Fruit fly (Drosophila melanogaster) whole organism, embryonic: ENCODE measurements around the gene S6KL.
A peak's percentile ranks its signal among the peaks of the same experiment; 100 is the strongest.

Source experiments
- Blimp-1 ChIP-seq: fragments of 200-800 bp; sonication (Bioruptor generic); optimal IDR thresholded peaks from 3 replicates; lab custom pipeline; 2018; ENCODE audit warnings: missing biosample characterization, missing genetic modification characterization, mild to moderate bottlenecking, moderate library complexity, missing genetic modification reagents
- C15 ChIP-seq: fragments of 200-800 bp; sonication (Bioruptor generic); IDR thresholded peaks from 3 replicates; pipeline ENCODE4 v1.3.6; 2022; ENCODE audit warnings: missing biosample characterization, missing genetic modification characterization
- CG10979 ChIP-seq: fragments of 200-800 bp; sonication (Bioruptor generic); optimal IDR thresholded peaks from 2 replicates; lab custom pipeline; 2018; ENCODE audit warnings: missing biosample characterization, mild to moderate bottlenecking, missing genetic modification characterization, moderate library complexity
- CG16863 ChIP-seq: fragments of 200-800 bp; sonication (Bioruptor generic); optimal IDR thresholded peaks from 3 replicates; lab custom pipeline; 2016; ENCODE audit warnings: missing biosample characterization, missing genetic modification characterization
- CG17328 ChIP-seq: fragments of 200-800 bp; sonication (Bioruptor generic); IDR thresholded peaks from 2 replicates; pipeline ENCODE4 v1.3.6; 2022; ENCODE audit warnings: missing biosample characterization, missing genetic modification characterization
- CG17359 ChIP-seq: fragments of 200-800 bp; sonication (Bioruptor generic); optimal IDR thresholded peaks from 3 replicates; lab custom pipeline; 2018; ENCODE audit warnings: missing biosample characterization, mild to moderate bottlenecking, missing genetic modification characterization, moderate library complexity
- CG2199 ChIP-seq: fragments of 200-800 bp; sonication (Bioruptor generic); IDR thresholded peaks from 3 replicates; pipeline ENCODE4 v1.3.6; 2022; ENCODE audit warnings: missing biosample characterization, missing genetic modification characterization
- CG3065 ChIP-seq: fragments of 200-800 bp; sonication (Bioruptor generic); optimal IDR thresholded peaks from 2 replicates; lab custom pipeline; 2016; ENCODE audit warnings: missing biosample characterization, missing genetic modification characterization
- CG33557 ChIP-seq: fragments of 200-800 bp; sonication (Bioruptor generic); optimal IDR thresholded peaks from 2 replicates; lab custom pipeline; 2019; ENCODE audit warnings: missing biosample characterization, mild to moderate bottlenecking, missing genetic modification characterization, moderate library complexity
- CG4282 ChIP-seq: fragments of 200-800 bp; sonication (Bioruptor generic); optimal IDR thresholded peaks from 2 replicates; lab custom pipeline; 2016; ENCODE audit warnings: missing biosample characterization, missing genetic modification characterization
- CG7786 ChIP-seq: fragments of 200-800 bp; sonication (Bioruptor generic); optimal IDR thresholded peaks from 2 replicates; lab custom pipeline; 2016; ENCODE audit warnings: missing biosample characterization, missing genetic modification characterization
- CG8478 ChIP-seq: fragments of >200 bp; optimal IDR thresholded peaks from 2 replicates; lab custom pipeline; 2018
- CTCF ChIP-seq: fragments of 200-800 bp; sonication (Bioruptor generic); optimal IDR thresholded peaks from 2 replicates; lab custom pipeline; 2017; ENCODE audit warnings: missing biosample characterization, mild to moderate bottlenecking, missing genetic modification characterization, moderate library complexity
- Dad ChIP-seq: fragments of 200-800 bp; sonication (Bioruptor generic); optimal IDR thresholded peaks from 3 replicates; lab custom pipeline; 2016; ENCODE audit warnings: missing biosample characterization, missing genetic modification characterization
- Dip2 ChIP-seq: fragments of 200-800 bp; sonication (Bioruptor generic); IDR thresholded peaks from 2 replicates; pipeline ENCODE4 v1.3.6; 2022; ENCODE audit warnings: missing biosample characterization, missing genetic modification characterization
- Drgx ChIP-seq: fragments of 200-800 bp; sonication (Bioruptor generic); IDR thresholded peaks from 2 replicates; pipeline ENCODE4 v1.3.6; 2022; ENCODE audit warnings: missing biosample characterization, missing genetic modification characterization
- Ets65A ChIP-seq: fragments of 200-800 bp; sonication (Bioruptor generic); peaks from one replicate; lab custom pipeline; 2016; ENCODE audit warnings: missing biosample characterization, missing genetic modification characterization
- HmgD ChIP-seq: fragments of 200-800 bp; sonication (Bioruptor generic); optimal IDR thresholded peaks from 3 replicates; lab custom pipeline; 2016; ENCODE audit warnings: missing biosample characterization, missing genetic modification characterization
- Hr78 ChIP-seq, 2 experiments: fragments of 200-800 bp in 1 of 2; fragments of >200 bp in 1 of 2; sonication (Bioruptor generic) in 1 of 2; optimal IDR thresholded peaks; 2 replicates each; lab custom pipeline; 2017 to 2019; ENCODE audit warnings: missing biosample characterization in 2 of 2, missing genetic modification characterization in 2 of 2, mild to moderate bottlenecking in 1 of 2, moderate library complexity in 1 of 2
- Med ChIP-seq: fragments of 200-800 bp; sonication (Bioruptor generic); peaks from one replicate; lab custom pipeline; 2016; ENCODE audit warnings: missing biosample characterization, missing genetic modification characterization, mild to moderate bottlenecking, inconsistent platforms, moderate library complexity
- NC2β ChIP-seq: fragments of 200-800 bp; sonication (Bioruptor generic); optimal IDR thresholded peaks from 2 replicates; lab custom pipeline; 2016; ENCODE audit warnings: missing biosample characterization, missing genetic modification characterization
- Nf-YC ChIP-seq: fragments of 200-800 bp; optimal IDR thresholded peaks from 3 replicates; lab custom pipeline; 2019; ENCODE audit warnings: missing biosample characterization, mild to moderate bottlenecking, missing genetic modification characterization, moderate library complexity
- ara ChIP-seq: fragments of 200-800 bp; sonication (Bioruptor generic); IDR thresholded peaks from 2 replicates; pipeline ENCODE4 v1.3.6; 2022; ENCODE audit warnings: missing biosample characterization, missing genetic modification characterization
- bbx ChIP-seq: fragments of 200-800 bp; sonication (Bioruptor generic); IDR thresholded peaks from 2 replicates; pipeline ENCODE4 v1.3.6; 2022; ENCODE audit warnings: missing biosample characterization, missing genetic modification characterization; ENCODE audit not compliant: partially characterized antibody
- btn ChIP-seq: fragments of 200-800 bp; sonication (Bioruptor generic); optimal IDR thresholded peaks from 2 replicates; lab custom pipeline; 2016; ENCODE audit warnings: missing biosample characterization, missing genetic modification characterization
- cato ChIP-seq: fragments of 200-800 bp; sonication (Bioruptor generic); optimal IDR thresholded peaks from 2 replicates; lab custom pipeline; 2016; ENCODE audit warnings: missing biosample characterization, missing genetic modification characterization, borderline replicate concordance
- corto ChIP-seq: fragments of 200-800 bp; sonication (Bioruptor generic); optimal IDR thresholded peaks from 2 replicates; lab custom pipeline; 2016; ENCODE audit warnings: missing biosample characterization, mild to moderate bottlenecking, missing genetic modification characterization, moderate library complexity
- crc ChIP-seq: fragments of 200-800 bp; sonication (Bioruptor generic); optimal IDR thresholded peaks from 2 replicates; lab custom pipeline; 2016; ENCODE audit warnings: missing biosample characterization, missing genetic modification characterization
- crol ChIP-seq: fragments of 200-800 bp; sonication (Bioruptor generic); IDR thresholded peaks from 2 replicates; pipeline ENCODE4 v1.3.6; 2022; ENCODE audit warnings: missing biosample characterization, missing genetic modification characterization
- dmrt11E ChIP-seq: fragments of 200-800 bp; sonication (Bioruptor generic); optimal IDR thresholded peaks from 3 replicates; lab custom pipeline; 2018; ENCODE audit warnings: missing biosample characterization, mild to moderate bottlenecking, missing genetic modification characterization, moderate library complexity
- dpn ChIP-seq, 2 experiments: fragments of 200-800 bp; sonication (Bioruptor generic); optimal IDR thresholded peaks; 3 replicates each; lab custom pipeline; 2016; ENCODE audit warnings: missing biosample characterization in 2 of 2, missing genetic modification characterization in 2 of 2
- exex ChIP-seq: fragments of 200-800 bp; sonication (Bioruptor generic); optimal IDR thresholded peaks from 4 replicates; lab custom pipeline; 2018; ENCODE audit warnings: missing biosample characterization, mild to moderate bottlenecking, missing genetic modification characterization, moderate library complexity
- gt ChIP-seq: fragments of 200-800 bp; sonication (Bioruptor generic); IDR thresholded peaks from 2 replicates; pipeline ENCODE4 v1.3.6; 2022; ENCODE audit warnings: missing biosample characterization, missing genetic modification characterization
- hth ChIP-seq: fragments of >200 bp; optimal IDR thresholded peaks from 2 replicates; lab custom pipeline; 2017; ENCODE audit warnings: inconsistent platforms
- knrl ChIP-seq: fragments of 200-800 bp; sonication (Bioruptor generic); IDR thresholded peaks from 3 replicates; pipeline ENCODE4 v1.3.6; 2022; ENCODE audit warnings: missing biosample characterization, missing genetic modification characterization; ENCODE audit not compliant: partially characterized antibody
- lbe ChIP-seq: fragments of 200-800 bp; sonication (Bioruptor generic); optimal IDR thresholded peaks from 2 replicates; lab custom pipeline; 2016; ENCODE audit warnings: missing biosample characterization, mild to moderate bottlenecking, missing genetic modification characterization
- nom ChIP-seq: fragments of 200-800 bp; sonication (Bioruptor generic); optimal IDR thresholded peaks from 2 replicates; lab custom pipeline; 2017; ENCODE audit warnings: missing biosample characterization, missing genetic modification characterization, mild to moderate bottlenecking, moderate library complexity, missing genetic modification reagents
- org-1 ChIP-seq: fragments of 200-800 bp; sonication (Bioruptor generic); optimal IDR thresholded peaks from 2 replicates; lab custom pipeline; 2017; ENCODE audit warnings: missing biosample characterization, missing genetic modification characterization
- tna ChIP-seq: fragments of 200-800 bp; sonication (Bioruptor generic); IDR thresholded peaks from 2 replicates; pipeline ENCODE4 v1.3.6; 2022; ENCODE audit warnings: missing biosample characterization, missing genetic modification characterization; ENCODE audit not compliant: partially characterized antibody

The S6KL gene

DNA sequence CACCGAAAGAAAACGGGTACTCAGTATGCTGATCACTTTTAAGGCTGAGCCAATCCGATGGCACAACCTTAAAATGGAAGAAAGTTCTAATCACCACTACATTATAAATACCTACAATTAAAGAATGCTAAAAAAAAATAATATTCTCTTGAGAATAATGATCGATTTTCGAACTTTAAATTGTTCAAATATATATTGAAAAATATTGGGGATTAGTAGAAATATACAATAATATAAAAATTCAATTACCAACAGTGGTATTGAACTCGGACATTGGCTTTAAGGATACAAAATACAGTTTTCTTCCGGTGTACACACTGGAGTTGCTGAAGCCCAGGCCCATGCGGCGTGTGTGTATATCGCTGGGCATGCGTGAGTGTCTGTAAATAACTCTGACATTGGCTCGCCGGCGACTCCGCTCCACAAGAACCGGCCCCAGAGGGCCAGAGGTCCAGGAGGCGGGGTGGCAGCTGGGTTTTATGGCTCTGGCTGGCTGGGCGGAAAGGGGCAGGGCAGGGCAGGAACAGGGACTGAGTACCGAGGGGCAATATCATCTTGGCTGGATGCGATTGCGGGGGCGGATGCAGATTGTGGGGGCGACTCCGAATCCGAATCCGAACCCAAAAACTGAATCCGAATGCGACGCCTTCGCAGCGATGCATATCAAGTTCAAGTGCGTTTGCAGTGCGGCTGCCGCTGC, 12.3 kb upstream of the S6KL start (continued):
- no peak for TF ChIP-seq btn (GFP tag; lab: Kevin White, UChicago)
- TF ChIP-seq Drgx (GFP tag; lab: Robert Waterston, UW) = peak; percentile 64
- TF ChIP-seq CG33557 (GFP tag; lab: Kevin White, UChicago) = peak; percentile 84
- TF ChIP-seq ara (GFP tag; lab: Robert Waterston, UW) = peak; percentile 45; the same call in 1 of the 2 replicates

DNA sequence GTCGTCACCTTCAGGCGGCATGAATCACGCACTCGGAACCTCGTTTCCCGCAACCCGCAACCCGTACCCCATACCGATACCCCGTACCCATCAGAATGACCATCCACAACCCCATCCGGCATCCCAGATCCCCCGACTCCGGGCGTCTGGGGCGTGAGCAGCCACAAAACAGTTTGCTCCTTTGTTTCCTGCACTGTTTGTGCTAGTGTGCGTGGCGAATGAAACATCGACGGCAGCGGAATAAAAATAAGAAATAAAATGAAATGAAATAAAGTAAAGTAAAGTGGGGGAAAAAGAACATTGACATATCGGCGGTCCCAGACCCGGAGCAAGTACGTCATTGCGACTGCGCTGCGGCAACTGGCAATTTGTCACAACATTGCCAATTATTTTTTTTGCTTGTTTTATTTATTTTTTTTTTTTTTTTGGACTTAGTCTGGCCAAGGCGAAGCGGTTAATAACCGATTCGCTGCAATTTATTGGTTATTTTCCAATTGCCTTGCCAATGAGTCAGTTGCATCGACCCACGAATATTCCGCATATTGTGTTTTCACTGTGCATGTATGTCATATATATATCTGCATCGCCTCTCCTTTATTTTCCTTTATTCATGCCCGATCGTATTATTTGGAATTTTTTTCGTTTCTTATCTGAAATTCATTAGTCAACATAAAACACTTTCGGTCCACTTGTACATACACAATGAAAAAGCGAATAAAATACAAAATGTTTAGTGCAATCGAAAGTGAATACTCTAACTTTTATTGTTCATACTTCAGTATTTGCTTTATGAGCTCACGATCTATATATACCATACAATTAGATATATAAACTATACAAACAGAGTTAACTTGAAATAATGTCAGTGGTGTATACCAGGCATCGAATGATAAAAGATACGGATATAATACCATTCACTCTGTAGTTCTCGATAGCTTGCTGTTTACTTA, 11.0 kb upstream of the S6KL start:
- TF ChIP-seq Nf-YC = no peak
- TF ChIP-seq HmgD (GFP tag; lab: Kevin White, UChicago) = no peak
- TF ChIP-seq lbe (GFP tag; lab: Kevin White, UChicago) = peak; percentile 56
- peak; percentile 44 for TF ChIP-seq nom (GFP tag; lab: Kevin White, UChicago)
- TF ChIP-seq CG17359 (tag; lab: Kevin White, UChicago) = no peak
- TF ChIP-seq CG3065 = no peak
- TF ChIP-seq dpn (GFP tag; optimal IDR thresholded peaks at IDR 0.05; lab: Kevin White, UChicago) = no peak
- peak; percentile 41 for TF ChIP-seq crol (GFP tag; lab: Robert Waterston, UW)
- no peak for TF ChIP-seq CG16863 (GFP tag; lab: Kevin White, UChicago)
- no peak for TF ChIP-seq CG7786 (GFP tag; lab: Kevin White, UChicago)
- TF ChIP-seq corto (GFP tag; lab: Kevin White, UChicago) = peak; percentile 60
- TF ChIP-seq CG4282 = no peak
- TF ChIP-seq, all 482 proteins: peak for 4

- no peak for TF ChIP-seq hth (lab: Kevin White, UChicago)
- peak; percentile 57; the same call in 1 of the 3 replicates for TF ChIP-seq CG2199 (GFP tag; lab: Robert Waterston, UW)
Measured at dm6 chrX:18779662-18780061, 8.6 kb upstream of the S6KL start.

DNA sequence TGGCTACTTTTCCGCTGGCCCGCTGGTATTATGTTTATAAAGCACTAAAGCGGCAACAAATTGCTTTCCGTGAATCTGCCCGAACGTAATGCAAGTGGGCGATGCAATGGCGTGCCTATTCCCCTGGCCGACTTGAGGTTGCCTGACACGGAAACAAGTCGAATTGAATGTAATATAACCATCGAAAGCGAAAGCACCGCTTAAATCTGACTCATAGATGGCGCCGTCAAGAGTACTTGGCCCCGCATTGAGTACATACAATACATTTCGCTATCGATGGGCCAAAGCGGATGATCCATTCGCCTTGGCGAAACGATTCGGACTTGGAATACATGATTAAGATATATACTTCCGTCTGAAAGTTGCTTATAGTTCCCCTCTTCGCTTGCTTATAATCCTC, 8.0 kb upstream of the S6KL start:
- TF ChIP-seq Ets65A (GFP tag; lab: Kevin White, UChicago) (peak; percentile 30), org-1 (GFP tag; lab: Kevin White, UChicago) (no peak), Blimp-1 (peak; percentile 88), CG10979 (tag; lab: Kevin White, UChicago) (peak; percentile 29), gt (no peak), CTCF (GFP tag; lab: Kevin White, UChicago) (peak; percentile 88), Med (peak; percentile 30), Dip2 (GFP tag; lab: Robert Waterston, UW) (peak; percentile 81)
- TF ChIP-seq, all 482 proteins: peak for 6

dm6 chrX:18783417-18784123, 4.7 kb upstream of the S6KL start, which contains the start of gene CG18259:
TSS of gene CG18259 (minus strand) at chrX:18783494.
- TF ChIP-seq exex (tag; lab: Kevin White, UChicago) (no peak), knrl (peak; percentile 94), bbx (GFP tag; lab: Robert Waterston, UW) (peak; percentile 70; the same call in 1 of the 2 replicates), NC2β (GFP tag; lab: Kevin White, UChicago) (no peak), cato (GFP tag; lab: Kevin White, UChicago) (no peak), CG3065 (no peak), CG8478 (no peak), CG17359 (tag; lab: Kevin White, UChicago) (no peak), CG17328 (GFP tag; lab: Robert Waterston, UW) (no peak), dmrt11E (tag; lab: Kevin White, UChicago) (no peak), C15 (GFP tag; lab: Robert Waterston, UW) (no peak), CG10979 (tag; lab: Kevin White, UChicago) (no peak), Dad (no peak), Blimp-1 (no peak), HmgD (GFP tag; lab: Kevin White, UChicago) (peak; percentile 23), Hr78 (GFP tag; optimal IDR thresholded peaks at IDR 0.05; lab: Kevin White, UChicago) (peak in 1 of 2 experiments; percentile 18), crc (GFP tag; lab: Kevin White, UChicago) (no peak), gt (no peak), tna (GFP tag; lab: Robert Waterston, UW) (peak; percentile 41; the same call in 1 of the 2 replicates)
